Worm (Caenorhabditis elegans) whole organism, L1 larva: Measurements from ENCODE around the gene cah-1.

ENCODE experiments used
- lin-35 ChIP-seq, 2 experiments: fragments of 150-350 bp; optimal IDR thresholded peaks; 2 replicates each; lab custom pipeline; 2014; ENCODE audit warnings: missing biosample characterization in 2 of 2, missing genetic modification characterization in 2 of 2, missing genetic modification reagents in 2 of 2
- lin-39 ChIP-seq: fragments of 150-350 bp; optimal IDR thresholded peaks from 2 replicates; lab custom pipeline; 2014; ENCODE audit warnings: missing biosample characterization, missing genetic modification reagents, missing genetic modification characterization
- nhr-11 ChIP-seq: fragments of 150-350 bp; optimal IDR thresholded peaks from 2 replicates; lab custom pipeline; 2014; ENCODE audit warnings: missing biosample characterization, missing genetic modification characterization

- TF ChIP-seq nhr-11 (tag; lab: Kevin White, UChicago) (no peak), lin-35 (GFP tag; optimal IDR thresholded peaks at IDR 0.05; lab: Kevin White, UChicago) (peak in 1 of 2 experiments; percentile 2), lin-39 (tag; lab: Kevin White, UChicago) (no peak)
Observed at ce11 chrIII:5076569-5076968, 8.9 kb downstream of the cah-1 start.
